Worm (Caenorhabditis elegans) whole organism, L3 larva: Measurements from ENCODE around the gene zfp-3.

ENCODE experiments used
- ama-1 ChIP-seq: fragments of 150-350 bp; optimal IDR thresholded peaks from 2 replicates; lab custom pipeline; 2018
- ceh-9 ChIP-seq: sonication (generic microtip); optimal IDR thresholded peaks from 2 replicates; lab custom pipeline; 2018; ENCODE audit warnings: missing biosample characterization, missing genetic modification characterization
- elt-2 ChIP-seq: sonication (generic microtip); optimal IDR thresholded peaks from 2 replicates; lab custom pipeline; 2016; ENCODE audit warnings: missing genetic modification reagents, mild to moderate bottlenecking, missing genetic modification characterization, missing compliant biosample characterization
- eor-1 ChIP-seq, 2 experiments: fragments of 150-350 bp; optimal IDR thresholded peaks; 2 replicates each; lab custom pipeline; 2014 to 2018; ENCODE audit warnings: missing biosample characterization in 2 of 2, missing genetic modification characterization in 2 of 2
- fkh-10 ChIP-seq: sonication (generic microtip); optimal IDR thresholded peaks from 2 replicates; lab custom pipeline; 2017; ENCODE audit warnings: missing biosample characterization, missing genetic modification reagents, missing genetic modification characterization
- nfya-1 ChIP-seq: sonication (generic microtip); optimal IDR thresholded peaks from 2 replicates; lab custom pipeline; 2017; ENCODE audit warnings: missing genetic modification characterization, mild to moderate bottlenecking, missing compliant biosample characterization, antibody characterized with exemption, moderate library complexity; ENCODE audit not compliant: insufficient read depth
- nhr-28 ChIP-seq: fragments of 150-350 bp; optimal IDR thresholded peaks from 2 replicates; lab custom pipeline; 2014; ENCODE audit warnings: missing biosample characterization, missing genetic modification characterization
- nhr-43 ChIP-seq: sonication (generic microtip); optimal IDR thresholded peaks from 2 replicates; lab custom pipeline; 2016; ENCODE audit warnings: mild to moderate bottlenecking, missing genetic modification characterization, missing compliant biosample characterization; ENCODE audit not compliant: poor library complexity, severe bottlenecking
- pha-4 ChIP-seq: fragments of 150-350 bp; optimal IDR thresholded peaks from 2 replicates; lab custom pipeline; 2014; ENCODE audit warnings: missing biosample characterization, missing genetic modification reagents, missing genetic modification characterization
- skn-1 ChIP-seq: fragments of 150-350 bp; optimal IDR thresholded peaks from 2 replicates; lab custom pipeline; 2014; ENCODE audit warnings: missing biosample characterization, missing genetic modification characterization
- unc-39 ChIP-seq: sonication (generic microtip); optimal IDR thresholded peaks from 4 replicates; lab custom pipeline; 2017; ENCODE audit warnings: missing biosample characterization, missing genetic modification characterization

DNA sequence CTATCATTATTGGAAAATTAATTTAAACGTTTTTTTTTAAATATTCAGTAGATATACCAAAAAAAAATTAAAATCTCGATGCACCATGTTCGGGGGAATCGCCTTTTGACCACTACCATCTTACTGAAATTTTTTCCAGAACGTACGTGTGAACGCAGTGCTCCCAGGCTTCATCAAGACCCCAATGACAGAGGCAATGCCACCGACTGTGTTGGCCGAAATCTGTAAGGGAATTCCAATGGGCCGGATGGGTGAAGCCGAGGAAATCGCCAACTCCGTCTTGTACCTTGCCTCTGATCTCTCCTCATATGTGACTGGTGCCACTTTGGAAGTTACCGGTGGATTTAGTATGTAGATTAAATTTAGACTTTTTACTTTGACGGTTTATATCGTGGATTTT, 42.3 kb upstream of the zfp-3 start:
- TF ChIP-seq unc-39 (tag; lab: Kevin White, UChicago) (no peak), elt-2 (tag; lab: Kevin White, UChicago) (no peak), nhr-43 (tag; lab: Kevin White, UChicago) (no peak), fkh-10 (no peak), eor-1 (tag; optimal IDR thresholded peaks at IDR 0.05; lab: Kevin White, UChicago) (no peak), nhr-28 (tag; lab: Kevin White, UChicago) (no peak), ceh-9 (tag; lab: Kevin White, UChicago) (no peak), pha-4 (tag; lab: Kevin White, UChicago) (no peak), skn-1 (tag; lab: Kevin White, UChicago) (no peak), nfya-1 (tag; lab: Kevin White, UChicago) (no peak), ama-1 (lab: Kevin White, UChicago) (no peak)
